Worm (Caenorhabditis elegans): Measurements from ENCODE around the gene Y54G11A.17.

DNA sequence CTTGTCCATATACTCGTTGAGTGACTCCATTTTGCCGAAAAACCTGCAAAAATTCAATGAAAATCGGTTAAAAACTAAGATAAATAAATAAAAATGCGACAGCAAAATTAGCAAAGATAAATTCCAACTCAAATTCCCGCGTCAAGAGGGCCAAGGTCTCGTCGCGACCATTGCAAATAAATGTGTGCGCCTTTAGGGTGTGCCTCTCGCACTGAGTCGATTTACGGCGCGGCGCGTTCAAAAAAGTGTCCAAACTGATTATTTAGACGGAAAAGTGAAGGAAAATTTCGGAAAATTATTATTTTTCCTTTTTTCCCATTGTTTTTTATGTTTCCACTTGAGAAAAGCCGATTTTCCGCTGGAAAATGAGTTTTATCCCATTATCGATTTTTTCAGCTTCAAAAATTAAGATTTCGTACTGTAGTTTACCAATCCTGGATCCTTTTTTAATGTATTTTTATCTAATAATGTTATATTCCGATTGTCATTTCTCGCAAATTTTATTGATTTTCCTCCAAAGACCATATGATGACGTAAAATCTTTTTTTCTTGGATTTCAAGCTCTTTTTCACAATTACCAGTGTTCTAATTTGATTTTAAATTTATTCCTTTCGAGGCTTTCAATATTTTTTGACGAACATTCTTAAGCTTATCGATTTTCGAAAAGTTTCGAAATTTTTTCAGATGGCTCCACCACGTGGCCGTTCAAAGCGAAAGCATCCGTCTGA lies 41.0 kb upstream of the Y54G11A.17 start, which contains the start of the genes kbp-3 and nurf-1:
- TF ChIP-seq hmbx-1 (tag; optimal IDR thresholded peaks at IDR 0.05), result no peak
- no peak for TF ChIP-seq aly-1 (tag; optimal IDR thresholded peaks at IDR 0.05)
- TF ChIP-seq sea-1 (GFP tag; conservative IDR thresholded peaks at IDR 0.05), result no peak
- TF ChIP-seq ama-1 (optimal IDR thresholded peaks at IDR 0.05), result no peak
- no peak for TF ChIP-seq flt-1 (GFP tag; IDR thresholded peaks at IDR 0.05)
- no peak for TF ChIP-seq hnd-1 (tag; optimal IDR thresholded peaks at IDR 0.05)
- TF ChIP-seq pes-1 (GFP tag; IDR thresholded peaks at IDR 0.05), result no peak
- TF ChIP-seq hmg-4 (GFP tag; optimal IDR thresholded peaks at IDR 0.05), result peak; percentile 29
- no peak for TF ChIP-seq tra-4 (tag; optimal IDR thresholded peaks at IDR 0.05)
- no peak for TF ChIP-seq ceh-13 (GFP tag; optimal IDR thresholded peaks at IDR 0.05)

Measured in whole organism, early embryonic.